Worm (Caenorhabditis elegans) whole organism, L4/young adult: Measurements from ENCODE around the gene T25B9.3.

Experiments
- W03F9.2 ChIP-seq: fragments of 150-350 bp; optimal IDR thresholded peaks from 2 replicates; lab custom pipeline; 2014; ENCODE audit warnings: missing biosample characterization, missing genetic modification characterization
- dao-5 ChIP-seq: sonication (generic microtip); optimal IDR thresholded peaks from 2 replicates; lab custom pipeline; 2016; ENCODE audit warnings: missing genotype, missing genetic modification characterization, moderate library complexity, missing compliant biosample characterization
- him-1 ChIP-seq: sonication (generic microtip); optimal IDR thresholded peaks from 2 replicates; lab custom pipeline; 2016; ENCODE audit warnings: missing genotype, missing genetic modification reagents, missing genetic modification characterization, missing compliant biosample characterization

DNA sequence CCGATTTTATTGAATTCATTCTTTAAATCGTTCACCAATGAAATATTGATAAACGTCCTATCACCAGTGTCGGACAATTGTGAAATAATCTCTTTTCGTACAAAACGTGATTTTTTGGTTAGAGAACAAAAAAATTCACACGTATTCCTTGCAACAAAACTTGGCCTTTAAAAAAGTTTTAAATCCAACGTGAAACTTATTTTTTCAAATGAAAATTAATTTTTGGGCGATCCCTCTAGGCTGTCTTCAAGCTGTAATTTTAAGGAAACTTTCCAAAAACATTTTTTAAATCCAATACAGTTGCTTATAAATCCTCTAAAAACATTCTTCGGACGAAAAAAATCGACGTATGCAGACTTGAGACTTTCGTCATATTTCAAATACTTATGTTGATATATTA is 10.1 kb downstream of the T25B9.3 start, which contains the start of gene T25B9.5:
- no peak for TF ChIP-seq him-1 (tag; lab: Kevin White, UChicago)
- no peak for TF ChIP-seq dao-5 (tag; lab: Kevin White, UChicago)
- no peak for TF ChIP-seq W03F9.2 (tag; lab: Kevin White, UChicago)
